Fruit fly (Drosophila melanogaster): Measurements from ENCODE around the gene CG14932.

The CG14932 gene

dm6 chr2L:11823470-11824162 is 33.9 kb downstream of the CG14932 start (continued):
- TF ChIP-seq jigr1 (GFP tag; IDR thresholded peaks at IDR 0.05) = no peak
- no peak for TF ChIP-seq Hr78 (GFP tag; optimal IDR thresholded peaks at IDR 0.05)
- TF ChIP-seq dysf (GFP tag; IDR thresholded peaks at IDR 0.05) = no peak
- no peak for TF ChIP-seq CG15601 (tag; optimal IDR thresholded peaks at IDR 0.05)
- TF ChIP-seq CG4360 (GFP tag; IDR thresholded peaks at IDR 0.05) = no peak
- no peak for TF ChIP-seq CG10366 (GFP tag; IDR thresholded peaks at IDR 0.05)
- no peak for TF ChIP-seq Eip74EF (GFP tag; optimal IDR thresholded peaks at IDR 0.05)
- no peak for TF ChIP-seq MESR4 (GFP tag; optimal IDR thresholded peaks at IDR 0.05)
- peak; percentile 35 for TF ChIP-seq CG18599 (GFP tag; optimal IDR thresholded peaks at IDR 0.05)
- TF ChIP-seq lab (GFP tag; optimal IDR thresholded peaks at IDR 0.05) = peak; percentile 26
- TF ChIP-seq Xbp1 (GFP tag; optimal IDR thresholded peaks at IDR 0.05) = no peak
- no peak for TF ChIP-seq slbo (GFP tag; IDR thresholded peaks at IDR 0.05)
- no peak for TF ChIP-seq CG2129 (GFP tag; IDR thresholded peaks at IDR 0.05; ENCODE audit: partially characterized antibody)
- TF ChIP-seq CG17802 (tag; optimal IDR thresholded peaks at IDR 0.05) = no peak
- no peak for TF ChIP-seq CG15696 (tag; optimal IDR thresholded peaks at IDR 0.05)
- TF ChIP-seq Dek (tag; optimal IDR thresholded peaks at IDR 0.05) = no peak
- no peak for TF ChIP-seq CG17359 (tag; optimal IDR thresholded peaks at IDR 0.05)
- no peak for TF ChIP-seq CG8281 (tag; optimal IDR thresholded peaks at IDR 0.05)
- TF ChIP-seq Stat92E (GFP tag; optimal IDR thresholded peaks at IDR 0.05) = no peak
- TF ChIP-seq Atf6 (GFP tag; IDR thresholded peaks at IDR 0.05) = no peak
- no peak for TF ChIP-seq bsh (GFP tag; optimal IDR thresholded peaks at IDR 0.05)
- no peak for TF ChIP-seq cato (GFP tag; optimal IDR thresholded peaks at IDR 0.05; ENCODE audit: borderline replicate concordance)
- TF ChIP-seq kah (GFP tag; optimal IDR thresholded peaks at IDR 0.05) = no peak
- TF ChIP-seq NfI (GFP tag; optimal IDR thresholded peaks at IDR 0.05) = no peak
- no peak for TF ChIP-seq trh (GFP tag; optimal IDR thresholded peaks at IDR 0.05)
- TF ChIP-seq CG16863 (GFP tag; optimal IDR thresholded peaks at IDR 0.05) = no peak
- TF ChIP-seq Dad (GFP tag; optimal IDR thresholded peaks at IDR 0.05) = no peak
- no peak for TF ChIP-seq disco-r (GFP tag; optimal IDR thresholded peaks at IDR 0.05)
- TF ChIP-seq Taf1 (GFP tag; IDR thresholded peaks at IDR 0.05) = no peak
- no peak for TF ChIP-seq aop (GFP tag; IDR thresholded peaks at IDR 0.05)
- TF ChIP-seq GATAe (GFP tag; conservative IDR thresholded peaks at IDR 0.05) = no peak
- peak; percentile 25 for TF ChIP-seq Ets65A (GFP tag)
- no peak for TF ChIP-seq tx (GFP tag; optimal IDR thresholded peaks at IDR 0.05)
- no peak for TF ChIP-seq zfh2 (GFP tag; optimal IDR thresholded peaks at IDR 0.05)
- no peak for TF ChIP-seq vnd (GFP tag; IDR thresholded peaks at IDR 0.05; ENCODE audit: partially characterized antibody)
- no peak for TF ChIP-seq CG11456 (GFP tag; IDR thresholded peaks at IDR 0.05)
- no peak for TF ChIP-seq ato (GFP tag; IDR thresholded peaks at IDR 0.05; ENCODE audit: partially characterized antibody)
- no peak for TF ChIP-seq CG6254 (GFP tag; optimal IDR thresholded peaks at IDR 0.05)
- TF ChIP-seq CG5245 (GFP tag; optimal IDR thresholded peaks at IDR 0.05) = no peak
- no peak for TF ChIP-seq pita (GFP tag; optimal IDR thresholded peaks at IDR 0.05)
- no peak for TF ChIP-seq ems (GFP tag; optimal IDR thresholded peaks at IDR 0.05)
- TF ChIP-seq wdn (GFP tag; IDR thresholded peaks at IDR 0.05) = no peak
- no peak for TF ChIP-seq Gsc (GFP tag; IDR thresholded peaks at IDR 0.05)
- TF ChIP-seq CG3838 (GFP tag; optimal IDR thresholded peaks at IDR 0.05) = no peak
- no peak for TF ChIP-seq B-H2 (GFP tag; optimal IDR thresholded peaks at IDR 0.05)
- no peak for TF ChIP-seq CG1602 (GFP tag; optimal IDR thresholded peaks at IDR 0.05)
- TF ChIP-seq repo (GFP tag; optimal IDR thresholded peaks at IDR 0.05) = no peak
- TF ChIP-seq hb (GFP tag; IDR thresholded peaks at IDR 0.05; ENCODE audit: partially characterized antibody) = no peak
- TF ChIP-seq peb (GFP tag; IDR thresholded peaks at IDR 0.05) = no peak

Measured in whole organism, embryonic.